Fruit fly (Drosophila melanogaster): ENCODE data around the gene 140up.

Gene 140up

dm6 chr3R:14095428-14095827 lies 29.9 kb downstream of the 140up start (continued):
- TF ChIP-seq zfh1 (GFP tag; IDR thresholded peaks at IDR 0.05) (peak; percentile 37; the same call in 1 of the 3 replicates), CG2202 (tag; optimal IDR thresholded peaks at IDR 0.05) (no peak), NfI (GFP tag; optimal IDR thresholded peaks at IDR 0.05) (peak; percentile 4), ATbp (GFP tag; optimal IDR thresholded peaks at IDR 0.05) (peak; percentile 64), Spps (tag; optimal IDR thresholded peaks at IDR 0.05) (no peak), fd3F (GFP tag; optimal IDR thresholded peaks at IDR 0.05) (peak; percentile 21), HHEX (GFP tag; optimal IDR thresholded peaks at IDR 0.05) (peak; percentile 22), scrt (GFP tag; optimal IDR thresholded peaks at IDR 0.05) (peak; percentile 26), D19A (tag; optimal IDR thresholded peaks at IDR 0.05) (peak; percentile 42), CG17361 (GFP tag; IDR thresholded peaks at IDR 0.05) (0 out of 3 replicates have a peak, but pooled peaks have one; percentile 32), CG17359 (tag; optimal IDR thresholded peaks at IDR 0.05) (peak; percentile 70), danr (GFP tag; IDR thresholded peaks at IDR 0.05) (0 out of 2 replicates have a peak, but pooled peaks have one; percentile 13), dpn (GFP tag; optimal IDR thresholded peaks at IDR 0.05) (peak in 1 of 2 experiments; percentile 34), sisA (GFP tag; IDR thresholded peaks at IDR 0.05) (peak; percentile 27), Lhr (GFP tag; optimal IDR thresholded peaks at IDR 0.05) (no peak), Rfx (GFP tag; IDR thresholded peaks at IDR 0.05) (peak; percentile 49), Mrtf (GFP tag; IDR thresholded peaks at IDR 0.05) (no peak; the same call in 2 of the 3 replicates), CG8765 (GFP tag; IDR thresholded peaks at IDR 0.05) (no peak), Doc2 (GFP tag; IDR thresholded peaks at IDR 0.05) (no peak), CG17328 (GFP tag; IDR thresholded peaks at IDR 0.05) (peak; percentile 34; the same call in 1 of the 2 replicates), CG2129 (GFP tag; IDR thresholded peaks at IDR 0.05; ENCODE audit: partially characterized antibody) (no peak), CG34422 (GFP tag; IDR thresholded peaks at IDR 0.05) (peak; percentile 66; the same call in 1 of the 3 replicates), yki (optimal IDR thresholded peaks at IDR 0.05) (no peak), H15 (GFP tag; IDR thresholded peaks at IDR 0.05) (0 out of 3 replicates have a peak, but pooled peaks have one; percentile 29), CG9609 (GFP tag; optimal IDR thresholded peaks at IDR 0.05) (no peak), kay (GFP tag; optimal IDR thresholded peaks at IDR 0.05) (no peak), nmo (GFP tag; optimal IDR thresholded peaks at IDR 0.05) (peak; percentile 52), CG5245 (GFP tag; optimal IDR thresholded peaks at IDR 0.05) (peak; percentile 24), CG15479 (GFP tag; optimal IDR thresholded peaks at IDR 0.05) (no peak), CG17186 (GFP tag; optimal IDR thresholded peaks at IDR 0.05) (no peak), HLH4C (GFP tag; IDR thresholded peaks at IDR 0.05; ENCODE audit: partially characterized antibody) (no peak), CG6272 (GFP tag; IDR thresholded peaks at IDR 0.05) (0 out of 2 replicates have a peak, but pooled peaks have one; percentile 23), Hsf (GFP tag; optimal IDR thresholded peaks at IDR 0.05) (peak; percentile 25), CG5180 (GFP tag; optimal IDR thresholded peaks at IDR 0.05) (peak; percentile 43), C15 (GFP tag; IDR thresholded peaks at IDR 0.05) (no peak), CG1647 (GFP tag; optimal IDR thresholded peaks at IDR 0.05) (no peak), stc (GFP tag; IDR thresholded peaks at IDR 0.05) (peak; percentile 70), YL-1 (GFP tag; optimal IDR thresholded peaks at IDR 0.05) (no peak), Sox100B (GFP tag; optimal IDR thresholded peaks at IDR 0.05) (peak; percentile 53), CG2120 (GFP tag; optimal IDR thresholded peaks at IDR 0.05) (peak; percentile 29), tap (tag; optimal IDR thresholded peaks at IDR 0.05) (peak; percentile 72), CG17385 (GFP tag; optimal IDR thresholded peaks at IDR 0.05) (peak; percentile 60), salm (tag; optimal IDR thresholded peaks at IDR 0.05) (peak; percentile 19), Abd-B (GFP tag; optimal IDR thresholded peaks at IDR 0.05) (peak; percentile 32), CG15011 (GFP tag; optimal IDR thresholded peaks at IDR 0.05) (no peak), mam (GFP tag; optimal IDR thresholded peaks at IDR 0.05) (peak; percentile 19), nerfin-1 (tag; optimal IDR thresholded peaks at IDR 0.05) (peak; percentile 18), MBD-R2 (GFP tag; IDR thresholded peaks at IDR 0.05) (no peak; the same call in 1 of the 2 replicates), CG18262 (tag; optimal IDR thresholded peaks at IDR 0.05) (peak; percentile 61), prd (optimal IDR thresholded peaks at IDR 0.05) (no peak), prd (GFP tag; IDR thresholded peaks at IDR 0.05) (peak; percentile 70)

Measured in whole organism, embryonic.